Worm (Caenorhabditis elegans): ENCODE measurements around the gene iff-1.
A peak's percentile ranks its signal among the peaks of the same experiment; 100 is the strongest.

The iff-1 gene

ce11 chrIII:9765465-9765900, 18.5 kb upstream of the iff-1 start (continued):
- peak; percentile 37 for TF ChIP-seq unc-62 (GFP tag; optimal IDR thresholded peaks at IDR 0.05)
- TF ChIP-seq nhr-27 (tag; optimal IDR thresholded peaks at IDR 0.05) = peak; percentile 92
- TF ChIP-seq ceh-79 (tag; optimal IDR thresholded peaks at IDR 0.05) = peak; percentile 77
- peak; percentile 99 for TF ChIP-seq somi-1 (GFP tag; optimal IDR thresholded peaks at IDR 0.05)
- TF ChIP-seq snpc-4 (GFP tag; optimal IDR thresholded peaks at IDR 0.05) = peak; percentile 43
- peak in 3 of 4 experiments; percentile 57 to 84 (median 83) for TF ChIP-seq snpc-4 (tag; optimal IDR thresholded peaks at IDR 0.05)
- peak; percentile 97 for TF ChIP-seq pbrm-1 (GFP tag; IDR thresholded peaks at IDR 0.05)
- TF ChIP-seq B0019.2 (GFP tag; conservative IDR thresholded peaks at IDR 0.05) = peak; percentile 75
- peak; percentile 95 for TF ChIP-seq pha-4 (tag; optimal IDR thresholded peaks at IDR 0.05)
- TF ChIP-seq dpl-1 (GFP tag; optimal IDR thresholded peaks at IDR 0.05) = peak; percentile 19
- peak; percentile 97 for TF ChIP-seq tlf-1 (GFP tag; optimal IDR thresholded peaks at IDR 0.05)
- peak; percentile 94; the same call in 1 of the 2 replicates for TF ChIP-seq F37B4.10 (GFP tag; IDR thresholded peaks at IDR 0.05)
- TF ChIP-seq sptf-2 (GFP tag; optimal IDR thresholded peaks at IDR 0.05) = peak; percentile 17
- TF ChIP-seq F49E8.2 (tag; optimal IDR thresholded peaks at IDR 0.05; ENCODE audit: insufficient read depth) = no peak
- peak; percentile 77 for TF ChIP-seq F39B2.1 (GFP tag; IDR thresholded peaks at IDR 0.05)
- peak; percentile 90 for TF ChIP-seq gei-17 (GFP tag; optimal IDR thresholded peaks at IDR 0.05)
- TF ChIP-seq D2030.7 (GFP tag; IDR thresholded peaks at IDR 0.05) = 0 out of 2 replicates have a peak, but pooled peaks have one; percentile 16
- peak; percentile 96 for TF ChIP-seq egl-44 (GFP tag; IDR thresholded peaks at IDR 0.05)
- TF ChIP-seq ceh-100 (GFP tag; IDR thresholded peaks at IDR 0.05) = peak; percentile 84
- peak; percentile 98 for TF ChIP-seq lin-40 (tag; optimal IDR thresholded peaks at IDR 0.05)
- no peak for TF ChIP-seq F23B12.7 (tag; optimal IDR thresholded peaks at IDR 0.05; ENCODE audit: insufficient read depth)
- peak; percentile 94 for TF ChIP-seq nhr-90 (tag; optimal IDR thresholded peaks at IDR 0.05)
- TF ChIP-seq madf-10 (tag; optimal IDR thresholded peaks at IDR 0.05) = peak; percentile 94
- TF ChIP-seq chd-7 (tag; optimal IDR thresholded peaks at IDR 0.05) = peak; percentile 99
- no peak for TF ChIP-seq rec-8 (tag; optimal IDR thresholded peaks at IDR 0.05)
- no peak for TF ChIP-seq nfya-1 (tag; optimal IDR thresholded peaks at IDR 0.05; ENCODE audit: borderline replicate concordance, insufficient read depth)
- peak; percentile 95 for TF ChIP-seq hmg-1.2 (GFP tag; IDR thresholded peaks at IDR 0.05)
- TF ChIP-seq nhr-179 (tag; optimal IDR thresholded peaks at IDR 0.05) = no peak
- TF ChIP-seq attf-3 (GFP tag; conservative IDR thresholded peaks at IDR 0.05) = peak; percentile 74
- peak; percentile 99 for TF ChIP-seq ekl-4 (GFP tag; IDR thresholded peaks at IDR 0.05)
- TF ChIP-seq F55B11.4 (tag; optimal IDR thresholded peaks at IDR 0.05; ENCODE audit: borderline replicate concordance, insufficient read depth) = no peak
- TF ChIP-seq xnd-1 (tag; optimal IDR thresholded peaks at IDR 0.05) = no peak
- peak; percentile 99 for TF ChIP-seq attf-5 (GFP tag; optimal IDR thresholded peaks at IDR 0.05)
- TF ChIP-seq hmg-20 (GFP tag; IDR thresholded peaks at IDR 0.05) = peak; percentile 87
- TF ChIP-seq let-607 (tag; optimal IDR thresholded peaks at IDR 0.05) = peak; percentile 91 to 94
- peak; percentile 84; the same call in 1 of the 2 replicates for TF ChIP-seq ztf-28 (GFP tag; IDR thresholded peaks at IDR 0.05)
- no peak for TF ChIP-seq mxl-1 (tag; optimal IDR thresholded peaks at IDR 0.05)
- peak; percentile 99 for TF ChIP-seq Y67H2A.10 (GFP tag; conservative IDR thresholded peaks at IDR 0.05)
- peak; percentile 98 for TF ChIP-seq ets-4 (GFP tag; optimal IDR thresholded peaks at IDR 0.05)
- TF ChIP-seq ceh-58 (GFP tag; IDR thresholded peaks at IDR 0.05) = no peak
- TF ChIP-seq B0261.1 (tag; optimal IDR thresholded peaks at IDR 0.05) = peak; percentile 41
- TF ChIP-seq dox-1 (GFP tag; IDR thresholded peaks at IDR 0.05) = peak; percentile 97
- peak; percentile 19 for TF ChIP-seq rpc-1 (optimal IDR thresholded peaks at IDR 0.05)
- no peak for TF ChIP-seq rpc-1 (tag; optimal IDR thresholded peaks at IDR 0.05)
- TF ChIP-seq cebp-1 (GFP tag; IDR thresholded peaks at IDR 0.05) = peak; percentile 84
- TF ChIP-seq cebp-1 (tag; optimal IDR thresholded peaks at IDR 0.05) = peak; percentile 97
- peak; percentile 72 for TF ChIP-seq hsf-1 (GFP tag; IDR thresholded peaks at IDR 0.05)
- no peak for TF ChIP-seq madf-8 (GFP tag; conservative IDR thresholded peaks at IDR 0.05)

All from whole organism, young adult.